Fruit fly (Drosophila melanogaster): Measurements from ENCODE around the gene Akr1B.

DNA sequence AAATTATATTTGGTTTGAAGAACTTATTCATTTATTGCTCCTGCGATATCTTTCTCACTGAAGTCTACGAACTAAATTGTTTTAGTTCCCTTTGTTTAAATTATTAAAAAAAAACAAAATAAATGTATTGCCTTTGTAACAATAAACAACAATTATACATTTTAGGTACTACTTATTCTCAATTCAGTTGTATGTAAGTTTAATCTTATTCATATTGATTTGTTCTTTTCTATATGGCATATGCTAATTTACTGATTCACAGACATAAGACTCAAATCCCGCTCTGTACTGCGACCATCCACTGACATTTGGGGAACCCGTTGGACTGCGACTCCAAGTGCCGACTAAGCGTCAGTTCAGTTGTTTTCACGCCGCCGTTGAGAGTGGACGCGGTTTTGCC lies 6.9 kb upstream of the Akr1B start, which contains the start of gene CG32091:
- no peak for TF ChIP-seq Hr39 (GFP tag; optimal IDR thresholded peaks at IDR 0.05)
- TF ChIP-seq lz (GFP tag; optimal IDR thresholded peaks at IDR 0.05) = no peak
- TF ChIP-seq Smox (GFP tag; optimal IDR thresholded peaks at IDR 0.05) = no peak
- TF ChIP-seq Sox102F (GFP tag; optimal IDR thresholded peaks at IDR 0.05) = no peak
- no peak for TF ChIP-seq OdsH (GFP tag; optimal IDR thresholded peaks at IDR 0.05)
- TF ChIP-seq Blimp-1 (GFP tag; optimal IDR thresholded peaks at IDR 0.05) = no peak
- no peak for TF ChIP-seq CG31627 (GFP tag; optimal IDR thresholded peaks at IDR 0.05)

Measured in whole organism, prepupa.